Worm (Caenorhabditis elegans) whole organism, young adult: ENCODE results near the gene F56C3.8.

Experiments used
- F52B5.7 ChIP-seq: sonication (generic microtip); optimal IDR thresholded peaks from 2 replicates; lab custom pipeline; 2016; ENCODE audit warnings: mild to moderate bottlenecking, missing genetic modification characterization, missing compliant biosample characterization
- attf-3 ChIP-seq: fragments of 200-800 bp; sonication (Bioruptor generic); conservative IDR thresholded peaks from 2 replicates; pipeline ENCODE4 v1.3.6; 2022; ENCODE audit warnings: missing genetic modification reagents, missing genetic modification characterization, missing compliant biosample characterization
- lin-35 ChIP-seq, 3 experiments: fragments of 150-350 bp in 2 of 3; sonication (generic microtip) in 1 of 3; optimal IDR thresholded peaks; 2 replicates each; lab custom pipeline; 2014 to 2018; ENCODE audit warnings: missing biosample characterization in 3 of 3, missing genetic modification characterization in 3 of 3, missing genetic modification reagents in 3 of 3
- lir-1 ChIP-seq: fragments of 200-800 bp; sonication (Bioruptor generic); conservative IDR thresholded peaks from 2 replicates; pipeline ENCODE4 v1.3.6; 2022; ENCODE audit warnings: missing genetic modification reagents, missing genetic modification characterization, missing compliant biosample characterization
- nhr-27 ChIP-seq: fragments of 200-800 bp; sonication (Bioruptor generic); optimal IDR thresholded peaks from 2 replicates; lab custom pipeline; 2018; ENCODE audit warnings: mild to moderate bottlenecking, missing genetic modification characterization, moderate library complexity, missing compliant biosample characterization
- somi-1 ChIP-seq: fragments of 200-800 bp; sonication (Bioruptor generic); optimal IDR thresholded peaks from 2 replicates; lab custom pipeline; 2018; ENCODE audit warnings: mild to moderate bottlenecking, missing genetic modification characterization, missing compliant biosample characterization
- tlf-1 ChIP-seq: fragments of 200-800 bp; sonication (Bioruptor generic); optimal IDR thresholded peaks from 2 replicates; lab custom pipeline; 2018; ENCODE audit warnings: mild to moderate bottlenecking, missing genetic modification characterization, missing compliant biosample characterization
- unc-130 ChIP-seq: sonication (generic microtip); optimal IDR thresholded peaks from 2 replicates; lab custom pipeline; 2016; ENCODE audit warnings: missing genetic modification reagents, missing genetic modification characterization, missing compliant biosample characterization

ce11 chrX:1371688-1372087 lies 12.8 kb downstream of the F56C3.8 start, which contains the start of gene fbxa-190:
- TF ChIP-seq lir-1 (GFP tag; lab: Robert Waterston, UW) (no peak), unc-130 (GFP tag; lab: Kevin White, UChicago) (no peak), attf-3 (GFP tag; lab: Robert Waterston, UW) (no peak), F52B5.7 (no peak), tlf-1 (GFP tag; lab: Kevin White, UChicago) (no peak), somi-1 (GFP tag; lab: Kevin White, UChicago) (no peak), nhr-27 (tag; lab: Kevin White, UChicago) (no peak), lin-35 (GFP tag; optimal IDR thresholded peaks at IDR 0.05; lab: Kevin White, UChicago) (no peak)
